Fruit fly (Drosophila melanogaster): ENCODE results near the gene CG6923.

CG6923 gene

dm6 chr3R:11776068-11776767 lies 26.4 kb upstream of the CG6923 start:
- no peak for TF ChIP-seq Blimp-1 (GFP tag; optimal IDR thresholded peaks at IDR 0.05)

DNA sequence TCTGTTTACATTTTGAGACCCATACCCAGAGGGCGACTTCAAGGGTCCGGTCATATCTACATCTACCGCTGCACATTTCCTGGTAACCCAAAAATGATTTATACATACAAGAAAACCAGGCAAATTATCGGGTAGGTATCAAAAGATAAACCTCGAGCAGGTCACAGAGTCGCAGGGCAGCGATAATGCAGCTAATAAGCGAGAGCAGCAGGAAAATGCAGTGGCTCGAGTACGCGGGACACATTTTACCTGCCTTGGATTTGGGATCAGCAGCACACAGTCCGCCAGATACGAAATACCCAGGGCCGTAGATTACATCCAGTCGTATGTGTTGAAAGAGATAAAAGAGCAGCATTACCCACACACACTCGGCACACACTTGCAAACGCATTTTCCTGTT lies 25.4 kb upstream of the CG6923 start:
- TF ChIP-seq Blimp-1 (GFP tag; optimal IDR thresholded peaks at IDR 0.05): no peak
- TF ChIP-seq Smox (GFP tag; optimal IDR thresholded peaks at IDR 0.05): no peak
- TF ChIP-seq svp (GFP tag): no peak
- TF ChIP-seq Gug (GFP tag; IDR thresholded peaks at IDR 0.05): no peak
- no peak for TF ChIP-seq esn (GFP tag; optimal IDR thresholded peaks at IDR 0.05)
- no peak for TF ChIP-seq CG9139 (GFP tag; optimal IDR thresholded peaks at IDR 0.05)
- no peak for TF ChIP-seq ss (GFP tag; optimal IDR thresholded peaks at IDR 0.05)
- no peak for TF ChIP-seq salr (GFP tag; optimal IDR thresholded peaks at IDR 0.05)
- no peak for TF ChIP-seq CG8119 (GFP tag; IDR thresholded peaks at IDR 0.05)
- no peak for TF ChIP-seq CG31627 (GFP tag; optimal IDR thresholded peaks at IDR 0.05)
- no peak for TF ChIP-seq CG6854 (GFP tag; optimal IDR thresholded peaks at IDR 0.05)

DNA sequence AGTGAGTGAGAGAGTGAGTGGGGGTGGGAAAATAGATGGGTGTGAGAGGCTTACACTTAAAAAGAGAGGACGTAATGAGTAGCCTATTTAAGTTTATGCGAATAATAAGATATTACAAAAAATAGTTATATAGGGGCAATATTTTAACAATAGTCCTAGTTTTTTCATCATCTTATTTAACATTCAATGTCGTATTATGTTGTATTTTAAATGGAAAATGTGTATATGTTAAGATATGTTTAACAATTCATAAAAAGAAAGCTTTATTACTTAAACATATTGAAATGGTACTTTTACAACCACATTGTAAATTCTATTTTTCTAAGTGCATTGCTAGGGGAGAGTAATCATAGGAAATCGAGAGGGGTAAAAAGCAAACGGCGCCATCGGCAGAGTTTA lies 24.2 kb upstream of the CG6923 start:
- peak; percentile 16 for TF ChIP-seq cyc (GFP tag; optimal IDR thresholded peaks at IDR 0.05)
- peak; percentile 36; the same call in 1 of the 3 replicates for TF ChIP-seq CG8119 (GFP tag; IDR thresholded peaks at IDR 0.05)
- peak; percentile 21 for TF ChIP-seq CG8632 (GFP tag; optimal IDR thresholded peaks at IDR 0.05)
- TF ChIP-seq Sox15 (GFP tag; optimal IDR thresholded peaks at IDR 0.05): peak; percentile 10
- TF ChIP-seq Blimp-1 (GFP tag; optimal IDR thresholded peaks at IDR 0.05): no peak
- TF ChIP-seq CG10631 (GFP tag; optimal IDR thresholded peaks at IDR 0.05): peak; percentile 53
- TF ChIP-seq CG15336 (GFP tag; IDR thresholded peaks at IDR 0.05): peak; percentile 42
- no peak for TF ChIP-seq fd85E (GFP tag; optimal IDR thresholded peaks at IDR 0.05)
- TF ChIP-seq Eip93F (GFP tag; optimal IDR thresholded peaks at IDR 0.05): no peak
- peak; percentile 40 for TF ChIP-seq Smox (GFP tag; optimal IDR thresholded peaks at IDR 0.05)
- TF ChIP-seq CG3919 (GFP tag; optimal IDR thresholded peaks at IDR 0.05): peak; percentile 34
- peak; percentile 68 for TF ChIP-seq CG3032 (tag; optimal IDR thresholded peaks at IDR 0.05)
- no peak for TF ChIP-seq CG11902 (GFP tag; optimal IDR thresholded peaks at IDR 0.05)
- TF ChIP-seq CG6792 (GFP tag; optimal IDR thresholded peaks at IDR 0.05): peak; percentile 49
- TF ChIP-seq dsx (GFP tag; optimal IDR thresholded peaks at IDR 0.05; ENCODE audit: poor library complexity, severe bottlenecking): peak; percentile 66
- TF ChIP-seq OdsH (GFP tag; optimal IDR thresholded peaks at IDR 0.05): peak; percentile 57
- TF ChIP-seq net (GFP tag; optimal IDR thresholded peaks at IDR 0.05): peak; percentile 41
- TF ChIP-seq CG6163 (GFP tag; IDR thresholded peaks at IDR 0.05): no peak
- no peak for TF ChIP-seq CG1621 (tag; optimal IDR thresholded peaks at IDR 0.05)
- TF ChIP-seq CG16779 (tag; optimal IDR thresholded peaks at IDR 0.05): no peak
- no peak for TF ChIP-seq Ets21C (GFP tag; optimal IDR thresholded peaks at IDR 0.05)
- no peak for TF ChIP-seq CG8319 (GFP tag; optimal IDR thresholded peaks at IDR 0.05)
- peak; percentile 43 for TF ChIP-seq lz (GFP tag; optimal IDR thresholded peaks at IDR 0.05)
- peak; percentile 53 for TF ChIP-seq acj6 (GFP tag; optimal IDR thresholded peaks at IDR 0.05)
- TF ChIP-seq CG7368 (GFP tag; optimal IDR thresholded peaks at IDR 0.05): no peak
- peak; percentile 6 for TF ChIP-seq CG9139 (GFP tag; optimal IDR thresholded peaks at IDR 0.05)
- TF ChIP-seq eg (GFP tag; IDR thresholded peaks at IDR 0.05): no peak
- peak; percentile 38 for TF ChIP-seq CG10669 (GFP tag; optimal IDR thresholded peaks at IDR 0.05)
- TF ChIP-seq Hr38 (GFP tag; optimal IDR thresholded peaks at IDR 0.05): no peak
- no peak for TF ChIP-seq CG6276 (GFP tag; optimal IDR thresholded peaks at IDR 0.05)
- peak in 1 of 2 experiments; percentile 34 for TF ChIP-seq salr (GFP tag; optimal IDR thresholded peaks at IDR 0.05)
- TF ChIP-seq CG6808 (GFP tag; optimal IDR thresholded peaks at IDR 0.05): peak; percentile 47
- peak; percentile 47 for TF ChIP-seq Hr4 (GFP tag; optimal IDR thresholded peaks at IDR 0.05)
- TF ChIP-seq Ets96B (tag; optimal IDR thresholded peaks at IDR 0.05): peak; percentile 73
- peak; percentile 58 for TF ChIP-seq Eip75B (GFP tag; optimal IDR thresholded peaks at IDR 0.05)
- TF ChIP-seq esn (GFP tag; optimal IDR thresholded peaks at IDR 0.05): peak; percentile 51
- no peak for TF ChIP-seq CG11294 (GFP tag; IDR thresholded peaks at IDR 0.05)
- TF ChIP-seq ss (GFP tag; optimal IDR thresholded peaks at IDR 0.05): peak; percentile 32 to 44
- peak; percentile 46 for TF ChIP-seq CG34406 (GFP tag; optimal IDR thresholded peaks at IDR 0.05)
- TF ChIP-seq dac (GFP tag; optimal IDR thresholded peaks at IDR 0.05): no peak
- TF ChIP-seq achi (GFP tag; optimal IDR thresholded peaks at IDR 0.05): peak; percentile 46
- TF ChIP-seq CG11762 (GFP tag; optimal IDR thresholded peaks at IDR 0.05; ENCODE audit: insufficient read depth): no peak
